Fruit fly (Drosophila melanogaster): ENCODE results near the gene Cisd2.

DNA sequence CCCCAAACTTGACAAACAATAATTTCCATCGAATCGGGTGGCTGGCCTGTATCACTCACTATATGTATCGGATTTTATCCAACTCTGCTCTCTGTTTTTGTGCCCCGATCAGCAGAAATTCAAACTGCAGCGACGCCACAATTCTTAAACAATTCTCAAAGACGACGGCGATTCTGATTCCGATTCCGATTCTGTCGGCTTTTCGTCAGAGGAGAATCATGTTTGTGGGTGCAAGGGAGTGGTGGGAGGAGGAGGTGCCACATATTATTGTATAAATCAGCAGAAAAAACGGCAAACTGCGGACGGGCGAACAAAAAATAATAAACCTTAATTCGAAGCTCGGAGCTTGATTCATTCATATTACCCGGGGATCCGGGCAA, 6.8 kb downstream of the Cisd2 start:
- TF ChIP-seq ttk (optimal IDR thresholded peaks at IDR 0.05) (no peak), psq (optimal IDR thresholded peaks at IDR 0.05) (no peak)

Data from Kc167 (cell line).